Fruit fly (Drosophila melanogaster) whole organism, wandering third instar larva: ENCODE data around the gene CG33282.

Experiments
- Abd-B ChIP-seq: fragments of >200 bp; optimal IDR thresholded peaks from 2 replicates; lab custom pipeline; 2017; ENCODE audit warnings: missing biosample characterization, missing genetic modification characterization
- CG32264 ChIP-seq: fragments of 200-800 bp; sonication (Bioruptor generic); optimal IDR thresholded peaks from 2 replicates; lab custom pipeline; 2016; ENCODE audit warnings: missing biosample characterization, missing genetic modification characterization
- CG9705 ChIP-seq: fragments of 200-800 bp; sonication (Bioruptor generic); optimal IDR thresholded peaks from 2 replicates; lab custom pipeline; 2018; ENCODE audit warnings: missing biosample characterization, mild to moderate bottlenecking, missing genetic modification characterization
- CrebA ChIP-seq: fragments of 200-800 bp; sonication (Bioruptor generic); optimal IDR thresholded peaks from 2 replicates; lab custom pipeline; 2016; ENCODE audit warnings: missing biosample characterization, mild to moderate bottlenecking, missing genetic modification characterization, borderline replicate concordance
- Dfd ChIP-seq: fragments of >200 bp; optimal IDR thresholded peaks from 2 replicates; lab custom pipeline; 2017; ENCODE audit warnings: missing biosample characterization, missing genetic modification characterization
- GATAd ChIP-seq: sonication (Bioruptor generic); optimal IDR thresholded peaks from 2 replicates; lab custom pipeline; 2016; ENCODE audit warnings: missing biosample characterization, missing genetic modification characterization
- Hnf4 ChIP-seq: fragments of 200-800 bp; sonication (Bioruptor generic); optimal IDR thresholded peaks from 2 replicates; lab custom pipeline; 2016; ENCODE audit warnings: missing biosample characterization, mild to moderate bottlenecking, missing genetic modification characterization
- Hr78 ChIP-seq: fragments of >200 bp; optimal IDR thresholded peaks from 2 replicates; lab custom pipeline; 2017; ENCODE audit warnings: missing biosample characterization, missing genetic modification characterization
- Hr83 ChIP-seq: fragments of 200-300 bp; sonication (Bioruptor generic); optimal IDR thresholded peaks from 2 replicates; lab custom pipeline; 2016; ENCODE audit warnings: missing biosample characterization, mild to moderate bottlenecking, missing genetic modification characterization, moderate library complexity; ENCODE audit not compliant: poor library complexity, severe bottlenecking
- Jra ChIP-seq: sonication (Bioruptor generic); optimal IDR thresholded peaks from 2 replicates; lab custom pipeline; 2016; ENCODE audit warnings: missing biosample characterization, missing genetic modification characterization
- Myc ChIP-seq: fragments of >200 bp; optimal IDR thresholded peaks from 2 replicates; lab custom pipeline; 2017
- N ChIP-seq: fragments of >200 bp; optimal IDR thresholded peaks from 2 replicates; lab custom pipeline; 2018; ENCODE audit warnings: missing biosample characterization, missing external identifiers, missing genetic modification characterization
- OdsH ChIP-seq: fragments of 200-800 bp; sonication (Bioruptor generic); optimal IDR thresholded peaks from 2 replicates; lab custom pipeline; 2016; ENCODE audit warnings: missing biosample characterization, mild to moderate bottlenecking, missing genetic modification characterization
- Rel ChIP-seq, 2 experiments: fragments of 200-800 bp; sonication (Bioruptor generic) in 1 of 2; optimal IDR thresholded peaks; 2 replicates in 1 of 2; 3 replicates in 1 of 2; lab custom pipeline; 2016 to 2019; ENCODE audit warnings: mild to moderate bottlenecking in 2 of 2, missing biosample characterization in 2 of 2, missing genetic modification characterization in 2 of 2, moderate library complexity in 1 of 2
- Sp1 ChIP-seq: fragments of 200-800 bp; sonication (Bioruptor generic); optimal IDR thresholded peaks from 3 replicates; lab custom pipeline; 2019; ENCODE audit warnings: missing biosample characterization, mild to moderate bottlenecking, missing genetic modification characterization, moderate library complexity
- Vsx2 ChIP-seq: fragments of 200-300, 225-300 bp; sonication (Bioruptor generic); optimal IDR thresholded peaks from 2 replicates; lab custom pipeline; 2018; ENCODE audit warnings: missing biosample characterization, missing genetic modification characterization; ENCODE audit not compliant: partially characterized antibody
- dl ChIP-seq, 2 experiments: fragments of 175-275, 200-275 bp in 1 of 2; fragments of 200-275 bp in 1 of 2; sonication (Bioruptor generic); optimal IDR thresholded peaks; lab custom pipeline; 2018; ENCODE audit warnings: mild to moderate bottlenecking in 2 of 2, missing biosample characterization in 2 of 2, missing genetic modification characterization in 2 of 2, moderate library complexity in 2 of 2; ENCODE audit not compliant: partially characterized antibody in 2 of 2, insufficient read depth in 1 of 2
- dmrt93B ChIP-seq: fragments of 200-800 bp; sonication (Bioruptor generic); optimal IDR thresholded peaks from 2 replicates; lab custom pipeline; 2018; ENCODE audit warnings: missing biosample characterization, mild to moderate bottlenecking, missing genetic modification characterization
- dsf ChIP-seq: sonication (Bioruptor generic); optimal IDR thresholded peaks from 2 replicates; lab custom pipeline; 2016; ENCODE audit warnings: missing biosample characterization, missing genetic modification characterization, borderline replicate concordance
- foxo ChIP-seq, 2 experiments: fragments of 200-800 bp; sonication (Bioruptor generic); optimal IDR thresholded peaks; 2 replicates in 1 of 2; 3 replicates in 1 of 2; lab custom pipeline; 2016 to 2017; ENCODE audit warnings: missing biosample characterization in 2 of 2, missing genetic modification characterization in 2 of 2
- fru ChIP-seq: fragments of 200-800 bp; sonication (Bioruptor generic); optimal IDR thresholded peaks from 3 replicates; lab custom pipeline; 2016; ENCODE audit warnings: missing biosample characterization, mild to moderate bottlenecking, missing genetic modification characterization
- h ChIP-seq: fragments of 200-800 bp; sonication (Bioruptor generic); optimal IDR thresholded peaks from 3 replicates; lab custom pipeline; 2016; ENCODE audit warnings: missing biosample characterization, mild to moderate bottlenecking, missing genetic modification characterization
- jim ChIP-seq: fragments of 175-275, 200-325 bp; sonication (Bioruptor generic); optimal IDR thresholded peaks from 2 replicates; lab custom pipeline; 2016; ENCODE audit warnings: missing biosample characterization, mild to moderate bottlenecking, missing genetic modification characterization
- lola ChIP-seq: fragments of >200 bp; optimal IDR thresholded peaks from 2 replicates; lab custom pipeline; 2017; ENCODE audit warnings: missing biosample characterization, missing genetic modification characterization
- psq ChIP-seq: fragments of 200-800 bp; sonication (Bioruptor generic); optimal IDR thresholded peaks from 3 replicates; lab custom pipeline; 2017; ENCODE audit warnings: missing biosample characterization, mild to moderate bottlenecking, missing genetic modification characterization, moderate library complexity
- sage ChIP-seq: fragments of 200-800 bp; sonication (Bioruptor generic); optimal IDR thresholded peaks from 2 replicates; lab custom pipeline; 2016; ENCODE audit warnings: missing biosample characterization, mild to moderate bottlenecking, missing genetic modification characterization
- sv ChIP-seq: fragments of 200-800 bp; sonication (Bioruptor generic); optimal IDR thresholded peaks from 3 replicates; lab custom pipeline; 2016; ENCODE audit warnings: missing biosample characterization, missing genetic modification characterization
- usp ChIP-seq: fragments of >200 bp; optimal IDR thresholded peaks from 2 replicates; lab custom pipeline; 2017; ENCODE audit warnings: missing biosample characterization, missing genetic modification characterization
- woc ChIP-seq: sonication (Bioruptor generic); optimal IDR thresholded peaks from 2 replicates; lab custom pipeline; 2016; ENCODE audit warnings: missing biosample characterization, mild to moderate bottlenecking, missing genetic modification characterization

The CG33282 gene

dm6 chr2L:3304831-3305828 is 22.6 kb upstream of the CG33282 start:
- no peak for TF ChIP-seq Rel (GFP tag; optimal IDR thresholded peaks at IDR 0.05; lab: Kevin White, UChicago)
- TF ChIP-seq Rel (tag; optimal IDR thresholded peaks at IDR 0.05; lab: Kevin White, UChicago): peak; percentile 94
- TF ChIP-seq CrebA: peak; percentile 35
- no peak for TF ChIP-seq lola (GFP tag; lab: Kevin White, UChicago)
- no peak for TF ChIP-seq Dfd (GFP tag; lab: Kevin White, UChicago)
- TF ChIP-seq fru (GFP tag; lab: Kevin White, UChicago): peak; percentile 16
- TF ChIP-seq CG32264 (GFP tag; lab: Kevin White, UChicago): no peak
- peak; percentile 26 for TF ChIP-seq OdsH

dm6 chr2L:3307189-3307588 is 20.5 kb upstream of the CG33282 start:
- TF ChIP-seq jim (GFP tag; lab: Kevin White, UChicago) (no peak), Hnf4 (GFP tag; lab: Kevin White, UChicago) (no peak), foxo (GFP tag; optimal IDR thresholded peaks at IDR 0.05; lab: Kevin White, UChicago) (no peak), h (GFP tag; lab: Kevin White, UChicago) (peak; percentile 18), Abd-B (GFP tag; lab: Kevin White, UChicago) (no peak), Rel (GFP tag; optimal IDR thresholded peaks at IDR 0.05; lab: Kevin White, UChicago) (no peak), Rel (tag; optimal IDR thresholded peaks at IDR 0.05; lab: Kevin White, UChicago) (peak; percentile 63), CrebA (peak; percentile 26), CG9705 (GFP tag; lab: Kevin White, UChicago) (no peak), Myc (lab: Kevin White, UChicago) (no peak), OdsH (no peak), GATAd (GFP tag; lab: Kevin White, UChicago) (no peak), dsf (no peak), Sp1 (GFP tag; lab: Kevin White, UChicago) (no peak)
- TF ChIP-seq, all 38 proteins: peak for 3

dm6 chr2L:3308529-3309272 is 19.0 kb upstream of the CG33282 start, which contains the start of gene CG15406:
Gene CG15406, plus strand, starts transcription at chr2L:3309222.
- TF ChIP-seq dl (GFP tag; optimal IDR thresholded peaks at IDR 0.05; lab: Kevin White, UChicago; ENCODE audit: insufficient read depth in 1 of 2, partially characterized antibody in 2 of 2) (no peak), CG9705 (GFP tag; lab: Kevin White, UChicago) (no peak), Hnf4 (GFP tag; lab: Kevin White, UChicago) (no peak), Hr83 (GFP tag; lab: Kevin White, UChicago) (no peak), h (GFP tag; lab: Kevin White, UChicago) (no peak), GATAd (GFP tag; lab: Kevin White, UChicago) (no peak), Myc (lab: Kevin White, UChicago) (no peak)
- TF ChIP-seq, all 38 proteins: peak for 0

dm6 chr2L:3319731-3320295 is 7.9 kb upstream of the CG33282 start, which contains the start of the genes Fign and CG8837:
Gene Fign, minus strand, starts transcription at chr2L:3319872.
Gene CG8837, plus strand, starts transcription at chr2L:3320245.
- no peak for TF ChIP-seq sage (GFP tag; lab: Kevin White, UChicago)
- no peak for TF ChIP-seq Vsx2 (GFP tag; lab: Kevin White, UChicago)
- no peak for TF ChIP-seq OdsH
- TF ChIP-seq Jra: no peak
- no peak for TF ChIP-seq CrebA
- no peak for TF ChIP-seq Hr83 (GFP tag; lab: Kevin White, UChicago)
- TF ChIP-seq foxo (GFP tag; optimal IDR thresholded peaks at IDR 0.05; lab: Kevin White, UChicago): no peak
- TF ChIP-seq fru (GFP tag; lab: Kevin White, UChicago): no peak
- no peak for TF ChIP-seq usp (GFP tag; lab: Kevin White, UChicago)
- no peak for TF ChIP-seq dmrt93B
- peak; percentile 80 for TF ChIP-seq N (GFP tag; lab: Kevin White, UChicago)
- TF ChIP-seq sv (GFP tag; lab: Kevin White, UChicago): no peak
- TF ChIP-seq psq: no peak
- no peak for TF ChIP-seq h (GFP tag; lab: Kevin White, UChicago)
- TF ChIP-seq Hnf4 (GFP tag; lab: Kevin White, UChicago): no peak
- no peak for TF ChIP-seq Rel (GFP tag; optimal IDR thresholded peaks at IDR 0.05; lab: Kevin White, UChicago)
- peak; percentile 90 for TF ChIP-seq Rel (tag; optimal IDR thresholded peaks at IDR 0.05; lab: Kevin White, UChicago)
- TF ChIP-seq Hr78: no peak
- TF ChIP-seq woc (GFP tag; lab: Kevin White, UChicago): no peak
